ENCODE assay signal across 1 fruit fly cellular context in the genomic region with DNA sequence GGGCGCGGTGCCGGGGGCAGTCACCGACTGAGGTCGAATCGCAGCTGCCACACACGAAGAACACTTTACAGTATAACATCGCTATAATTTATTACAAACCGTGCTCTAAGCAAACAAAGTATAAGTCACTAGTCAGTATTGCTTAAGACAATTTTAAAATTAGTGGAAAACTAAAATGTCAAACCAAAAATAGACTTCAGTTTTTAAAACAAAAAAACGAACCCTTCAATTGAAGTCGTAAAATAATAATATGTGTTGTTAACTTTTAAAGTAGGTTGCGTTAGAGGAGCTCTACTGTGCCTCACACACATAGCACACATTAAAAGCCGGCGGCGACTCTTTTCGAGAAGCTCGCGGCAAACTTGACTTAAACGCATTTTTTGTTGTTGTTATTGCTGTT.
TF ChIP-seq lines count a peak whose summit lies in the region.

No protein-coding gene starts in this region.

TF ChIP-seq in whole organism, prepupa, 60 proteins besides CTCF, POLR2A, EP300 and RAD21 (continued from another document):
- TF ChIP-seq Gug (GFP tag; IDR thresholded peaks at IDR 0.05; lab: Robert Waterston, UW) (peak; percentile 60; the same call in 1 of the 2 replicates), Hr38 (GFP tag; optimal IDR thresholded peaks at IDR 0.05; lab: Kevin White, UChicago) (no peak), CG8632 (GFP tag; optimal IDR thresholded peaks at IDR 0.05; lab: Kevin White, UChicago) (no peak), fkh (GFP tag; optimal IDR thresholded peaks at IDR 0.05; lab: Kevin White, UChicago) (no peak), CG31627 (GFP tag; optimal IDR thresholded peaks at IDR 0.05; lab: Kevin White, UChicago) (no peak), eg (GFP tag; IDR thresholded peaks at IDR 0.05; lab: Robert Waterston, UW) (peak; percentile 65), OdsH (GFP tag; optimal IDR thresholded peaks at IDR 0.05; lab: Kevin White, UChicago) (peak; percentile 11), dsx (GFP tag; optimal IDR thresholded peaks at IDR 0.05; lab: Kevin White, UChicago; ENCODE audit: poor library complexity, severe bottlenecking) (no peak), Sox102F (GFP tag; optimal IDR thresholded peaks at IDR 0.05; lab: Kevin White, UChicago) (no peak), net (GFP tag; optimal IDR thresholded peaks at IDR 0.05; lab: Kevin White, UChicago) (no peak), salr (GFP tag; optimal IDR thresholded peaks at IDR 0.05; lab: Kevin White, UChicago) (peak in 1 of 2 experiments; percentile 58), CG8319 (GFP tag; optimal IDR thresholded peaks at IDR 0.05; lab: Kevin White, UChicago) (no peak), CG7368 (GFP tag; optimal IDR thresholded peaks at IDR 0.05; lab: Kevin White, UChicago) (peak; percentile 5), CG11902 (GFP tag; optimal IDR thresholded peaks at IDR 0.05; lab: Kevin White, UChicago) (no peak), pdm3 (GFP tag; optimal IDR thresholded peaks at IDR 0.05; lab: Kevin White, UChicago) (peak; percentile 45), Met (GFP tag; optimal IDR thresholded peaks at IDR 0.05; lab: Kevin White, UChicago) (peak; percentile 31), Eip78C (GFP tag; lab: Kevin White, UChicago) (peak; percentile 90), CG32006 (GFP tag; optimal IDR thresholded peaks at IDR 0.05; lab: Kevin White, UChicago) (no peak), ss (GFP tag; optimal IDR thresholded peaks at IDR 0.05; lab: Kevin White, UChicago) (peak; percentile 9 to 16), CG9139 (GFP tag; optimal IDR thresholded peaks at IDR 0.05; lab: Kevin White, UChicago) (no peak), CG6276 (GFP tag; optimal IDR thresholded peaks at IDR 0.05; lab: Kevin White, UChicago) (peak; percentile 76), CG16779 (tag; optimal IDR thresholded peaks at IDR 0.05; lab: Kevin White, UChicago) (no peak), Eip75B (GFP tag; optimal IDR thresholded peaks at IDR 0.05; lab: Kevin White, UChicago) (peak; percentile 32), lz (GFP tag; optimal IDR thresholded peaks at IDR 0.05; lab: Kevin White, UChicago) (no peak), dac (GFP tag; optimal IDR thresholded peaks at IDR 0.05; lab: Kevin White, UChicago) (no peak), CG10669 (GFP tag; optimal IDR thresholded peaks at IDR 0.05; lab: Kevin White, UChicago) (peak; percentile 57), CG10631 (GFP tag; optimal IDR thresholded peaks at IDR 0.05; lab: Kevin White, UChicago) (no peak), Blimp-1 (GFP tag; optimal IDR thresholded peaks at IDR 0.05; lab: Kevin White, UChicago) (no peak), vri (GFP tag; optimal IDR thresholded peaks at IDR 0.05; lab: Kevin White, UChicago) (no peak), CG11762 (GFP tag; optimal IDR thresholded peaks at IDR 0.05; lab: Kevin White, UChicago; ENCODE audit: insufficient read depth) (peak; percentile 32), CG3919 (GFP tag; optimal IDR thresholded peaks at IDR 0.05; lab: Kevin White, UChicago) (peak; percentile 83), svp (GFP tag; lab: Kevin White, UChicago) (no peak)
